Worm (Caenorhabditis elegans) whole organism, early embryonic: ENCODE results near the gene znf-622.

ENCODE experiments used
- B0310.2 ChIP-seq: sonication (generic microtip); optimal IDR thresholded peaks from 2 replicates; lab custom pipeline; 2016; ENCODE audit warnings: mild to moderate bottlenecking, missing genetic modification characterization, missing compliant biosample characterization
- F13C5.2 ChIP-seq: sonication (generic microtip); optimal IDR thresholded peaks from 2 replicates; lab custom pipeline; 2017; ENCODE audit warnings: mild to moderate bottlenecking, missing genetic modification characterization, inconsistent platforms, missing compliant biosample characterization
- aly-1 ChIP-seq: sonication (generic microtip); optimal IDR thresholded peaks from 2 replicates; lab custom pipeline; 2016; ENCODE audit warnings: missing genetic modification characterization, missing compliant biosample characterization
- ama-1 ChIP-seq: fragments of 150-350 bp; optimal IDR thresholded peaks from 2 replicates; lab custom pipeline; 2014
- ceh-13 ChIP-seq: fragments of 200-800 bp; sonication (Bioruptor generic); optimal IDR thresholded peaks from 2 replicates; lab custom pipeline; 2018; ENCODE audit warnings: mild to moderate bottlenecking, missing genetic modification characterization, missing compliant biosample characterization
- ceh-36 ChIP-seq: sonication (generic microtip); optimal IDR thresholded peaks from 2 replicates; lab custom pipeline; 2016; ENCODE audit warnings: missing genetic modification characterization, inconsistent platforms, missing compliant biosample characterization
- ets-7 ChIP-seq: sonication (generic microtip); optimal IDR thresholded peaks from 2 replicates; lab custom pipeline; 2016; ENCODE audit warnings: missing genotype, missing genetic modification characterization, missing compliant biosample characterization
- flt-1 ChIP-seq: fragments of 200-800 bp; sonication (Bioruptor generic); IDR thresholded peaks from 2 replicates; pipeline ENCODE4 v1.3.6; 2022; ENCODE audit warnings: missing genetic modification characterization, missing compliant biosample characterization
- hmbx-1 ChIP-seq: sonication (generic microtip); optimal IDR thresholded peaks from 2 replicates; lab custom pipeline; 2016; ENCODE audit warnings: mild to moderate bottlenecking, missing genetic modification characterization, missing compliant biosample characterization
- hmg-4 ChIP-seq: fragments of 200-800 bp; sonication (Bioruptor generic); optimal IDR thresholded peaks from 2 replicates; lab custom pipeline; 2018; ENCODE audit warnings: mild to moderate bottlenecking, missing genetic modification characterization, missing compliant biosample characterization
- hnd-1 ChIP-seq: sonication (generic microtip); optimal IDR thresholded peaks from 2 replicates; lab custom pipeline; 2016; ENCODE audit warnings: missing genetic modification characterization, missing compliant biosample characterization
- pes-1 ChIP-seq: fragments of 200-800 bp; sonication (Bioruptor generic); IDR thresholded peaks from 2 replicates; pipeline ENCODE4 v1.3.6; 2022; ENCODE audit warnings: missing genetic modification reagents, missing genetic modification characterization, missing compliant biosample characterization
- scrt-1 ChIP-seq: fragments of 200-800 bp; sonication (Bioruptor generic); IDR thresholded peaks from 2 replicates; pipeline ENCODE4 v1.3.6; 2022; ENCODE audit warnings: missing genetic modification characterization, missing compliant biosample characterization
- sea-1 ChIP-seq: fragments of 200-800 bp; sonication (Bioruptor generic); conservative IDR thresholded peaks from 2 replicates; pipeline ENCODE4 v1.3.6; 2022; ENCODE audit warnings: missing genetic modification characterization, missing compliant biosample characterization
- tbx-11 ChIP-seq: fragments of 200-800 bp; sonication (Bioruptor generic); IDR thresholded peaks from 2 replicates; pipeline ENCODE4 v1.3.6; 2022; ENCODE audit warnings: missing genetic modification characterization, missing compliant biosample characterization
- tbx-37 ChIP-seq: fragments of 200-800 bp; sonication (Bioruptor generic); conservative IDR thresholded peaks from 2 replicates; pipeline ENCODE4 v1.3.6; 2022; ENCODE audit warnings: missing genetic modification reagents, missing genetic modification characterization, missing compliant biosample characterization
- tra-4 ChIP-seq: sonication (generic microtip); optimal IDR thresholded peaks from 2 replicates; lab custom pipeline; 2017; ENCODE audit warnings: missing genetic modification characterization, missing compliant biosample characterization

The znf-622 gene

DNA sequence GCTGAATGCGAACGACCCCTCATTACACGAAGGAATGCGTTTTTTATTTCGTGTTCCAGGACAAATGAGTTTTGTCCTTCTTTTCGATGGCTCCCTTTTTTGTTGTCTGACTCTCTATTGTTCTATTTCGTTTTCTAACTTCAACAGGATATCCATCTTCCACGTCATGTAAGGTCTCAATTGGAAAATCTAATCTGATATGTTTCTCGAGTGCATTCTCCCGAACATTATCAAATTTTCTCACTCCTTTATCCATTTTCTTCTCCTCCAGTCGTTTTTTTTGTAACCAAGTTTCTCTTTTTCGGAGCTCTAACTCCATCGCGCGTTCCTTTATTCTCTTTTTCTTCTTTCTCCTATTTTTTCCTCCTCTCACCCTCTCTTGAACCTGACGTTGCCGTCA, 31.0 kb upstream of the znf-622 start:
- no peak for TF ChIP-seq ama-1
- no peak for TF ChIP-seq ets-7 (tag; lab: Kevin White, UChicago)
- TF ChIP-seq pes-1 (GFP tag; lab: Robert Waterston, UW): no peak
- no peak for TF ChIP-seq hnd-1 (tag; lab: Kevin White, UChicago)
- no peak for TF ChIP-seq tbx-37
- no peak for TF ChIP-seq ceh-13
- TF ChIP-seq scrt-1 (GFP tag; lab: Robert Waterston, UW): no peak
- no peak for TF ChIP-seq B0310.2 (tag; lab: Kevin White, UChicago)
- no peak for TF ChIP-seq aly-1

- TF ChIP-seq ceh-36 (no peak), ceh-13 (no peak), hnd-1 (tag; lab: Kevin White, UChicago) (no peak), hmg-4 (GFP tag; lab: Kevin White, UChicago) (no peak), sea-1 (GFP tag; lab: Robert Waterston, UW) (no peak), tra-4 (tag; lab: Kevin White, UChicago) (no peak), ets-7 (tag; lab: Kevin White, UChicago) (no peak), ama-1 (no peak), B0310.2 (tag; lab: Kevin White, UChicago) (no peak), F13C5.2 (tag; lab: Kevin White, UChicago) (no peak), tbx-11 (GFP tag; lab: Robert Waterston, UW) (no peak), scrt-1 (GFP tag; lab: Robert Waterston, UW) (no peak), aly-1 (no peak), tbx-37 (no peak), hmbx-1 (tag; lab: Kevin White, UChicago) (no peak)
These were observed 30.0 kb upstream of the znf-622 start for ce11 chrIII:6351438-6351837.

DNA sequence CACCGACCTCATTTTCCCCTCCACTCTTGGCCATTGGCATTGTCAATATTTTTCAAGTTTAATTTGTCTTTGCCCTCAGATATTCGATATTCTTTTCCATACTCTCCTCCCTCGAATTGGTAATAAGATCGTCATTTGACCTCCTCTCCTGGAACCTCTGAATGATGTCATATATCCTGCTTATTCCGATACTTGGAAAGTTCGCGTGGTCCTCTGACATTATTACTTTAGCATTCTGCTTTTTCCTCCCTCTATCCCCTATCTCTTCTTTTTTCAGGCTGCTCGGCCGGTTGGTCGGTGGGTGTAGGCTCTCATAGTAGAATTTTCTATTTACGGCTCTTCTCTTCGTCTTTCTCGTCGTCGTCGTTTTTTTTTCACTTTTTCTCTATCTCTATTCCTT, 29.0 kb upstream of the znf-622 start:
- no peak for TF ChIP-seq F13C5.2 (tag; lab: Kevin White, UChicago)
- TF ChIP-seq tbx-11 (GFP tag; lab: Robert Waterston, UW): no peak
- no peak for TF ChIP-seq B0310.2 (tag; lab: Kevin White, UChicago)
- no peak for TF ChIP-seq pes-1 (GFP tag; lab: Robert Waterston, UW)
- TF ChIP-seq ets-7 (tag; lab: Kevin White, UChicago): no peak
- TF ChIP-seq aly-1: no peak
- TF ChIP-seq ceh-13: no peak
- TF ChIP-seq hmg-4 (GFP tag; lab: Kevin White, UChicago): no peak
- no peak for TF ChIP-seq hmbx-1 (tag; lab: Kevin White, UChicago)

- no peak for TF ChIP-seq flt-1
- no peak for TF ChIP-seq aly-1
- TF ChIP-seq tra-4 (tag; lab: Kevin White, UChicago): no peak
- no peak for TF ChIP-seq F13C5.2 (tag; lab: Kevin White, UChicago)
- no peak for TF ChIP-seq B0310.2 (tag; lab: Kevin White, UChicago)
- TF ChIP-seq ceh-36: no peak
- TF ChIP-seq ceh-13: no peak
These were observed 28.4 kb upstream of the znf-622 start, which contains the start of gene akap-1 for ce11 chrIII:6353084-6353483. Gene akap-1 (plus strand): TSS chrIII:6353384.

DNA sequence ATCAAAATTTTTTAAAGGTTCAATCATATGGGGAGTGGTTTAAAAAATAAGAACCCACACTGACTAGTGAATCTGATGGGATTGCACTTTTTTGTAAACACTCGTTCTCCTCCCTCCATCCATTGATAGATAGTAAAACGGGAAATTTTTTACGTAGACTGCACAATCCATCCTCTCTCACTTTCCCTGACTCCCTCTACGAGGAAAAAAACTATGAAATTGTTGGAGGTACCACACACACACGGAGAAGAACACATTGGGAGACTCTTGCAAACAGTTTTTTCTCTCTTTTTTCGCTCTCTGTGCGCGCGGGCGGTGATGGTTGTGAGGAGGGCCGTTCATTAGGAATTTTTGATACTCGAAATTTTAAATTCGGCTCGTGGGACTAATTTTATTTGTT, 26.1 kb upstream of the znf-622 start:
- TF ChIP-seq ceh-13: no peak
- no peak for TF ChIP-seq pes-1 (GFP tag; lab: Robert Waterston, UW)
- no peak for TF ChIP-seq ama-1
- TF ChIP-seq ceh-36: no peak
- TF ChIP-seq hmbx-1 (tag; lab: Kevin White, UChicago): no peak
- no peak for TF ChIP-seq tbx-11 (GFP tag; lab: Robert Waterston, UW)
- no peak for TF ChIP-seq tbx-37
- TF ChIP-seq B0310.2 (tag; lab: Kevin White, UChicago): no peak
- no peak for TF ChIP-seq ets-7 (tag; lab: Kevin White, UChicago)
- no peak for TF ChIP-seq tra-4 (tag; lab: Kevin White, UChicago)

DNA sequence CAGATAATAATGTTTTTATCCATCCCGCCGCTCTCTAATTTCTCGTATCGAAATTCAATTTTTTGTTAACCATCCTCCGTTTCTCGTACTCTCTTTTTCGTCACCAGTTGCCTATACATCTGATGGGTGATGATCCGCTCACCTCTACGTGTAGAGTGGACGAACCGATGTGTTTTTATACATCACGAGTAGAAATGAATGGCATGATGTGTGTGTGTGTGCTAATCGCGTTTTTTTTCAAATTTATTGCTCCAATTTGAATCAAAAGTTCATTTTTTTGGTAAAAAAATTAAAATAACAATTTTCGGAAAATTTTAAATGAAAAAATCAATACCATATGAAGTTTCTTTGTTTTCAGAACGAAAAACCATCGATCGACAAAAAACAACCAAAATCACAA, 25.4 kb upstream of the znf-622 start:
- no peak for TF ChIP-seq ets-7 (tag; lab: Kevin White, UChicago)
- no peak for TF ChIP-seq hmbx-1 (tag; lab: Kevin White, UChicago)
- TF ChIP-seq hmg-4 (GFP tag; lab: Kevin White, UChicago): no peak
- TF ChIP-seq ceh-13: no peak
- no peak for TF ChIP-seq tbx-11 (GFP tag; lab: Robert Waterston, UW)
- TF ChIP-seq F13C5.2 (tag; lab: Kevin White, UChicago): no peak
- no peak for TF ChIP-seq ama-1
- TF ChIP-seq aly-1: no peak
- TF ChIP-seq ceh-36: no peak
- no peak for TF ChIP-seq B0310.2 (tag; lab: Kevin White, UChicago)
- no peak for TF ChIP-seq pes-1 (GFP tag; lab: Robert Waterston, UW)
- no peak for TF ChIP-seq hnd-1 (tag; lab: Kevin White, UChicago)
- TF ChIP-seq sea-1 (GFP tag; lab: Robert Waterston, UW): no peak
- no peak for TF ChIP-seq tra-4 (tag; lab: Kevin White, UChicago)
- TF ChIP-seq tbx-37: no peak
- no peak for TF ChIP-seq flt-1
- TF ChIP-seq scrt-1 (GFP tag; lab: Robert Waterston, UW): no peak

- TF ChIP-seq F13C5.2 (tag; lab: Kevin White, UChicago) (no peak), tbx-37 (no peak), sea-1 (GFP tag; lab: Robert Waterston, UW) (no peak)
These were observed 24.7 kb upstream of the znf-622 start for ce11 chrIII:6356764-6357163.

DNA sequence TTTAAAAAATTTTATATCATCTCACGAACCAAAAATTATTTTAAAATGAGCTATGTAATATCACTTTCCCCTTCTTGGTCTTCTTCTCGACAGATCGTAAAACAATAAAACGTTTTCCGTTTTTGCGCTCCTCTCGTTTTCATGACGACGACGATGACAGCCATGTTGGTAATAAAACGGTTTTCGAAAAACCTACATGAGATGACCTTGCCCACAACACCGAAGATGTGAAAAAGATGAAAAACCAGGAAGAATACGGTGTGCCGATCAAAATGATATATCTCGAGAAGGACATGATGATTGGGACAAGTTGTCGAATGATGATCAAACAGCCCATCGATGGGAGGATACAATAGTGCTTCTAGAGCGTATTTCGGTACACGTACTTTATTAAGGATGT, 22.7 kb upstream of the znf-622 start:
- TF ChIP-seq B0310.2 (tag; lab: Kevin White, UChicago) (no peak), ets-7 (tag; lab: Kevin White, UChicago) (no peak), hmg-4 (GFP tag; lab: Kevin White, UChicago) (no peak), ceh-13 (no peak), scrt-1 (GFP tag; lab: Robert Waterston, UW) (no peak), aly-1 (no peak), ceh-36 (no peak), ama-1 (no peak), sea-1 (GFP tag; lab: Robert Waterston, UW) (no peak), tbx-11 (GFP tag; lab: Robert Waterston, UW) (no peak), hnd-1 (tag; lab: Kevin White, UChicago) (no peak), tra-4 (tag; lab: Kevin White, UChicago) (no peak), tbx-37 (no peak), F13C5.2 (tag; lab: Kevin White, UChicago) (no peak), hmbx-1 (tag; lab: Kevin White, UChicago) (no peak), flt-1 (no peak), pes-1 (GFP tag; lab: Robert Waterston, UW) (no peak)
